Fruit fly (Drosophila melanogaster) whole organism, prepupa: ENCODE data around the gene RpL36.

Experiments used
- Blimp-1 ChIP-seq: fragments of 200-800 bp; sonication (Bioruptor generic); optimal IDR thresholded peaks from 3 replicates; lab custom pipeline; 2017; ENCODE audit warnings: missing biosample characterization, missing genetic modification characterization, mild to moderate bottlenecking, moderate library complexity, missing genetic modification reagents
- CG10669 ChIP-seq: fragments of 200-800 bp; sonication (Bioruptor generic); optimal IDR thresholded peaks from 3 replicates; lab custom pipeline; 2018; ENCODE audit warnings: missing biosample characterization, mild to moderate bottlenecking, missing genetic modification characterization, moderate library complexity
- CG11294 ChIP-seq: fragments of 200-800 bp; sonication (Bioruptor generic); IDR thresholded peaks from 2 replicates; pipeline ENCODE4 v1.3.6; 2022; ENCODE audit warnings: missing biosample characterization, missing genetic modification characterization
- CG15336 ChIP-seq: fragments of 200-800 bp; sonication (Bioruptor generic); IDR thresholded peaks from 2 replicates; pipeline ENCODE4 v1.3.6; 2022; ENCODE audit warnings: missing biosample characterization, missing genetic modification characterization
- CG31627 ChIP-seq: fragments of 200-800 bp; sonication (Bioruptor generic); optimal IDR thresholded peaks from 3 replicates; lab custom pipeline; 2016; ENCODE audit warnings: missing biosample characterization, missing genetic modification characterization
- CG32006 ChIP-seq: fragments of 200-800 bp; sonication (Bioruptor generic); optimal IDR thresholded peaks from 3 replicates; lab custom pipeline; 2017; ENCODE audit warnings: missing biosample characterization, mild to moderate bottlenecking, missing genetic modification characterization
- CG34406 ChIP-seq: fragments of 200-800 bp; sonication (Bioruptor generic); optimal IDR thresholded peaks from 3 replicates; lab custom pipeline; 2016; ENCODE audit warnings: missing biosample characterization, missing genetic modification characterization
- CG4318 ChIP-seq: fragments of 200-800 bp; sonication (Bioruptor generic); optimal IDR thresholded peaks from 3 replicates; lab custom pipeline; 2017; ENCODE audit warnings: missing biosample characterization, mild to moderate bottlenecking, missing genetic modification characterization
- CG6163 ChIP-seq: fragments of 200-800 bp; sonication (Bioruptor generic); IDR thresholded peaks from 3 replicates; pipeline ENCODE4 v1.3.6; 2022; ENCODE audit warnings: missing biosample characterization, missing genetic modification characterization
- CG6792 ChIP-seq: fragments of 200-800 bp; sonication (Bioruptor generic); optimal IDR thresholded peaks from 3 replicates; lab custom pipeline; 2016; ENCODE audit warnings: missing biosample characterization, missing genetic modification characterization
- CG6854 ChIP-seq: fragments of 200-800 bp; sonication (Bioruptor generic); optimal IDR thresholded peaks from 2 replicates; lab custom pipeline; 2017; ENCODE audit warnings: missing biosample characterization, mild to moderate bottlenecking, missing genetic modification characterization
- CG8119 ChIP-seq: fragments of 200-800 bp; sonication (Bioruptor generic); IDR thresholded peaks from 3 replicates; pipeline ENCODE4 v1.3.6; 2022; ENCODE audit warnings: missing biosample characterization, missing genetic modification characterization
- CG8319 ChIP-seq: fragments of 200-800 bp; sonication (Bioruptor generic); optimal IDR thresholded peaks from 3 replicates; lab custom pipeline; 2016; ENCODE audit warnings: missing biosample characterization, missing genetic modification characterization
- CG8632 ChIP-seq: fragments of 200-800 bp; sonication (Bioruptor generic); optimal IDR thresholded peaks from 3 replicates; lab custom pipeline; 2016; ENCODE audit warnings: missing biosample characterization, missing genetic modification characterization
- CG9139 ChIP-seq: fragments of 200-800 bp; sonication (Bioruptor generic); optimal IDR thresholded peaks from 3 replicates; lab custom pipeline; 2017; ENCODE audit warnings: missing biosample characterization, mild to moderate bottlenecking, missing genetic modification characterization
- Eip93F ChIP-seq: fragments of 200-800 bp; sonication (Bioruptor generic); optimal IDR thresholded peaks from 2 replicates; lab custom pipeline; 2016; ENCODE audit warnings: missing biosample characterization, mild to moderate bottlenecking, missing genetic modification characterization
- Hr38 ChIP-seq: sonication (Bioruptor generic); optimal IDR thresholded peaks from 2 replicates; lab custom pipeline; 2016; ENCODE audit warnings: missing biosample characterization, missing genetic modification characterization
- Hr39 ChIP-seq: fragments of 200-800 bp; sonication (Bioruptor generic); optimal IDR thresholded peaks from 2 replicates; lab custom pipeline; 2016; ENCODE audit warnings: missing biosample characterization, missing genetic modification characterization
- Lpt ChIP-seq: fragments of 200-800 bp; sonication (Bioruptor generic); optimal IDR thresholded peaks from 3 replicates; lab custom pipeline; 2016; ENCODE audit warnings: missing biosample characterization, missing genetic modification characterization
- OdsH ChIP-seq: fragments of 200-800 bp; sonication (Bioruptor generic); optimal IDR thresholded peaks from 3 replicates; lab custom pipeline; 2016; ENCODE audit warnings: missing biosample characterization, missing genetic modification characterization
- Smox ChIP-seq: fragments of 200-800 bp; sonication (Bioruptor generic); optimal IDR thresholded peaks from 3 replicates; lab custom pipeline; 2016; ENCODE audit warnings: missing biosample characterization, missing genetic modification characterization
- Sox102F ChIP-seq: fragments of 200-800 bp; sonication (Bioruptor generic); optimal IDR thresholded peaks from 2 replicates; lab custom pipeline; 2016; ENCODE audit warnings: missing biosample characterization, mild to moderate bottlenecking, missing genetic modification characterization
- Sox14 ChIP-seq: fragments of 200-800 bp; sonication (Bioruptor generic); optimal IDR thresholded peaks from 3 replicates; lab custom pipeline; 2016; ENCODE audit warnings: missing biosample characterization, missing genetic modification characterization
- cyc ChIP-seq: fragments of 200-800 bp; sonication (Bioruptor generic); optimal IDR thresholded peaks from 3 replicates; lab custom pipeline; 2016; ENCODE audit warnings: missing biosample characterization, missing genetic modification characterization
- dac ChIP-seq: fragments of 200-800 bp; sonication (Bioruptor generic); optimal IDR thresholded peaks from 2 replicates; lab custom pipeline; 2017; ENCODE audit warnings: missing biosample characterization, mild to moderate bottlenecking, missing genetic modification characterization
- dsx ChIP-seq: fragments of 200-800 bp; optimal IDR thresholded peaks from 3 replicates; lab custom pipeline; 2019; ENCODE audit warnings: missing biosample characterization, mild to moderate bottlenecking, missing genetic modification characterization, moderate library complexity; ENCODE audit not compliant: poor library complexity, severe bottlenecking
- ss ChIP-seq, 2 experiments: fragments of 200-800 bp; sonication (Bioruptor generic); optimal IDR thresholded peaks; 2 replicates in 1 of 2; 3 replicates in 1 of 2; lab custom pipeline; 2017 to 2018; ENCODE audit warnings: mild to moderate bottlenecking in 2 of 2, missing biosample characterization in 2 of 2, missing genetic modification characterization in 2 of 2, moderate library complexity in 1 of 2
- svp ChIP-seq: fragments of 200-800 bp; sonication (Bioruptor generic); peaks from one replicate; lab custom pipeline; 2016; ENCODE audit warnings: missing biosample characterization, missing genetic modification characterization
- vri ChIP-seq: fragments of 200-800 bp; sonication (Bioruptor generic); optimal IDR thresholded peaks from 3 replicates; lab custom pipeline; 2016; ENCODE audit warnings: missing biosample characterization, mild to moderate bottlenecking, missing genetic modification characterization

Gene RpL36

DNA sequence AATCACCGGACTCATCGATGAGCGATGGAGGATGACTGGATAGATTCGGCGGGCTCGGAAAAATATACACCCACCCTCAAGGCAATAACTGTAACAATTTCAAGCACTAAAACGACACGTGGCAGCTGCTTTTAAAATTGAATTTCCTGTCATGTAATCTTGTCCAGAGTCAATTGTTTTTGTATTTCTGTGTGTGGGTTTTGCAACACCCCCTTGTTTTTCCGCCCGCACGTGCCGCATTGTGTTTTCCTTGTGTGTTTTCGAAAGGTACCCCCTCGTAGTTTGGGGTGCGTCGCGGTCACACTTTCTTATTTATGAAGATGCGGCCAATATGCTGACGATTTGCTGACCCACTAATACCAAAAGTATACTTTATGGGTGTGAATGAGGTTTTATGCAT, 27.3 kb downstream of the RpL36 start:
- TF ChIP-seq CG6163 (GFP tag; lab: Robert Waterston, UW) (no peak), CG9139 (GFP tag; lab: Kevin White, UChicago) (no peak), dac (GFP tag; lab: Kevin White, UChicago) (no peak), Lpt (GFP tag; lab: Kevin White, UChicago) (no peak), cyc (GFP tag; lab: Kevin White, UChicago) (no peak), CG15336 (GFP tag; lab: Robert Waterston, UW) (no peak), CG8319 (GFP tag; lab: Kevin White, UChicago) (no peak), CG32006 (no peak), Smox (no peak), CG6854 (GFP tag; lab: Kevin White, UChicago) (no peak), CG34406 (GFP tag; lab: Kevin White, UChicago) (no peak), dsx (GFP tag; lab: Kevin White, UChicago) (no peak), Eip93F (GFP tag; lab: Kevin White, UChicago) (no peak), CG6792 (GFP tag; lab: Kevin White, UChicago) (no peak), Hr38 (GFP tag; lab: Kevin White, UChicago) (no peak), CG11294 (GFP tag; lab: Robert Waterston, UW) (no peak)

DNA sequence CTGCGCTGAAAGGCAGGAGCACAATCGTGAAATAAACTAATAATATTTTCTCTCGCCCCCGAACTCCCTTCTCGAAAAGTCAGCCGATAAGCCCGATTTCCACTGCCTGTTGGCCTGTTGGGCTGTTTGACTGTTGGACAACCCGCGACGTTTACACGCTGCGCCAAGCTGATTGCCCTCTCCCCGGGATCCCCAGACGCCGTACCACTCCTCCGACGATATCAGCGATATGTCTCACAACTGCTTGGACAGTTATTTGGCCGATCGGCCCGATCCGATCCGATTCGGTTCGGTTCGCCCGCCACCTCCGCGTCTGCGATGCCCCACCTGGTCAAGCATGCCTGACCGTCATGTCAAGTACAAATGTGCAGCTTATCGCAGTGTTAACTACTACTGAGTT, 29.6 kb downstream of the RpL36 start:
- TF ChIP-seq svp (GFP tag; lab: Kevin White, UChicago) (peak; percentile 78), CG6792 (GFP tag; lab: Kevin White, UChicago) (no peak), vri (GFP tag; lab: Kevin White, UChicago) (peak; percentile 52)

DNA sequence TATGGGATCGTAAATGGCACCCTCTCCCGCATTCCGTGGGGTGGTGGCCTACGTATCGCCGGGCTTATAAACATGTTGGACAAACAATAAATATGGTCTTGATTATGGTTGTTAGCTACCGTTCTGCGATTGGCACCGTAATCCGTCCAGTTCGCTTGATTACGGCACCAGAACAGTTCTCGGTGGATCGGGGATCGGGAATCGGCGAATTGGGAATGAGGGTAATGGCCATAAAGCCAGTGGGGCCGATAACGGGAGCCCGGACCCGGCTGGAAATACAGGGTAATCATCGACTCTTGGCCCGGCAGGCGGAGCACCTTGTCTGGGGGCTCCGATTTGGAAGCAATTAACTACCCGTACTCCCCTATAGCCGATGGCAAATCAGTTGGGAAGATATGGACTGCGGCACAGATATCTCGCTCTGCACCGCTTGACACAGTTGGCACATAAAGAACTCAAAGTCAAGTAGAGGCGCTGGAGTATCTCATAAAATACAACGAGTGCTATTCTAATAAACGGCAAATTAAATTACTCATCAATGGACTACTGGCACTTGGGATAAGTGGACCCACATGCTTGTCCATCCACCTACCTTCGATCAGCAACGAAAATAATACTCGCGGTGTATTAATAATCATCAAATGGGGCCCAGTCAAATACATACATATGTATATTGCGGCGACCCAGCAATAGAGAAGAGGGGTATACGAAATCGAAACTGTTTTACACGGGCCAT, 30.8 kb downstream of the RpL36 start:
- TF ChIP-seq CG6163 (GFP tag; lab: Robert Waterston, UW) = 0 out of 3 replicates have a peak, but pooled peaks have one; percentile 16
- TF ChIP-seq CG4318 = no peak
- no peak for TF ChIP-seq OdsH
- TF ChIP-seq vri (GFP tag; lab: Kevin White, UChicago) = peak; percentile 94

DNA sequence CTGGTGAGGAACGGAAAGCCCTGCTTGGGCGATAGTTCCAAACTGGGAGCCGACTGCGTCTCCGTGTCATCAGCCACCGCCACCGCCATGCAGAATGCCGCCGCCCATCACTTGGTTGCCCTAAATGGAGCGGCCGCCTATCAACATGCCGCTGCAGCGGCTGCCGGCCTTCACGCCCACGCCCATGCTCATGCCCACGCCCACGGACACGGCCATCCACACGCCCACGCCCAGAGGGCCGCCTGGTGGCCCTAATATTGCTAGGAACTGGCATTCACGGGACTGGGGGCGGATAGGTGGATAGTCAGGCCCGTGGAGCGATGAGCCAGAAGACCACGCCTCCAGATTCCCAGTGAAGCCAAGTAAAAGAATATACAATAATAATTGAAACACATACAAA, 32.2 kb downstream of the RpL36 start:
- TF ChIP-seq Blimp-1 (GFP tag; lab: Kevin White, UChicago) = no peak
- TF ChIP-seq Sox102F (GFP tag; lab: Kevin White, UChicago) = no peak
- no peak for TF ChIP-seq Sox14
- TF ChIP-seq Eip93F (GFP tag; lab: Kevin White, UChicago) = no peak

DNA sequence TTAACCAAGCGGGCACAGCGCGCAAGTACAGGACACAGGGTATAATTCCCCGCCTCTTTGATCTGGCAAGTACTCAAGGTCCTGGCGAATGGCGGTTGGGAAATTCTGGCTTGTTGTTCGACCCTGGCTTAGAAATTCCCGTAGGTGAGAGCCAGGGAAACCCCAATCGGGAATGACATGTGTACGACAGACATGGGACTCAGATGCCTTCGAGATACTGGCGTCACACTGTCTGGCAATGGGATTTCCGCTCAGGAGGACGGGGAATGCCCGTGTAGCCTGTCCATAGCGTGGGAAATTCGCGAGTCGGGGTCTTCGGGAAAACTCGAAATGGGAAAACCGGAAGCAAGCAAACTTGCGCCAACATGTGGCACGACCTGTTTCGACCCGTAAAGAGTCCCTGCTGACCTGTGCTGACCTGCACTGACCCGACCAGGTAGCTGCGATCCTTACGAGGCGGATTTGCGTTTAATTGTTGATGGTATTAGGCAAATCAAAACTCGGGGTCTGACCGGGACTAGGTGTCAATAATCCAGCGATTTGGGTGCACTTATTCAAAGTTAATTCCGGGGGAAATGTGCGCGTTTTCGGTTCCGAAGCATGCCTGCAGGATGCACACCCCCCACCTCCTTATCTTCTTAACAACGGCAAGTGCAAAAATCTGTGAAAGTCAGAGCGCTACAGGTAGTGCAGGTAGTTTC, 36.5 kb downstream of the RpL36 start:
- no peak for TF ChIP-seq Lpt (GFP tag; lab: Kevin White, UChicago)
- TF ChIP-seq Sox102F (GFP tag; lab: Kevin White, UChicago) = no peak
- no peak for TF ChIP-seq CG8632 (GFP tag; lab: Kevin White, UChicago)
- TF ChIP-seq ss (GFP tag; optimal IDR thresholded peaks at IDR 0.05; lab: Kevin White, UChicago) = no peak
- no peak for TF ChIP-seq CG10669 (GFP tag; lab: Kevin White, UChicago)
- TF ChIP-seq svp (GFP tag; lab: Kevin White, UChicago) = no peak
- no peak for TF ChIP-seq CG8119 (GFP tag; lab: Robert Waterston, UW)
- TF ChIP-seq Smox = no peak
- no peak for TF ChIP-seq CG31627 (GFP tag; lab: Kevin White, UChicago)
- no peak for TF ChIP-seq dsx (GFP tag; lab: Kevin White, UChicago)
- no peak for TF ChIP-seq Hr39 (GFP tag; lab: Kevin White, UChicago)
- TF ChIP-seq OdsH = no peak
- TF ChIP-seq CG9139 (GFP tag; lab: Kevin White, UChicago) = no peak
